Fruit fly (Drosophila melanogaster) whole organism, prepupa: Measurements from ENCODE around the gene ec.

Experiments used
- Blimp-1 ChIP-seq: fragments of 200-800 bp; sonication (Bioruptor generic); optimal IDR thresholded peaks from 3 replicates; lab custom pipeline; 2017; ENCODE audit warnings: missing biosample characterization, missing genetic modification characterization, mild to moderate bottlenecking, moderate library complexity, missing genetic modification reagents
- CG11294 ChIP-seq: fragments of 200-800 bp; sonication (Bioruptor generic); IDR thresholded peaks from 2 replicates; pipeline ENCODE4 v1.3.6; 2022; ENCODE audit warnings: missing biosample characterization, missing genetic modification characterization
- CG11762 ChIP-seq: fragments of 200-800 bp; sonication (Bioruptor generic); optimal IDR thresholded peaks from 3 replicates; lab custom pipeline; 2016; ENCODE audit warnings: missing biosample characterization, missing genetic modification characterization; ENCODE audit not compliant: insufficient read depth
- CG11902 ChIP-seq: fragments of 200-800 bp; sonication (Bioruptor generic); optimal IDR thresholded peaks from 3 replicates; lab custom pipeline; 2016; ENCODE audit warnings: missing biosample characterization, missing genetic modification characterization
- CG15336 ChIP-seq: fragments of 200-800 bp; sonication (Bioruptor generic); IDR thresholded peaks from 2 replicates; pipeline ENCODE4 v1.3.6; 2022; ENCODE audit warnings: missing biosample characterization, missing genetic modification characterization
- CG16779 ChIP-seq: fragments of 200-800 bp; sonication (Bioruptor generic); optimal IDR thresholded peaks from 3 replicates; lab custom pipeline; 2017; ENCODE audit warnings: missing biosample characterization, mild to moderate bottlenecking, missing genetic modification characterization
- CG3032 ChIP-seq: fragments of 200-800 bp; optimal IDR thresholded peaks from 2 replicates; lab custom pipeline; 2019; ENCODE audit warnings: missing biosample characterization, mild to moderate bottlenecking, missing genetic modification characterization, moderate library complexity
- CG31627 ChIP-seq: fragments of 200-800 bp; sonication (Bioruptor generic); optimal IDR thresholded peaks from 3 replicates; lab custom pipeline; 2016; ENCODE audit warnings: missing biosample characterization, missing genetic modification characterization
- CG34406 ChIP-seq: fragments of 200-800 bp; sonication (Bioruptor generic); optimal IDR thresholded peaks from 3 replicates; lab custom pipeline; 2016; ENCODE audit warnings: missing biosample characterization, missing genetic modification characterization
- CG3919 ChIP-seq: fragments of 200-800 bp; sonication (Bioruptor generic); optimal IDR thresholded peaks from 3 replicates; lab custom pipeline; 2016; ENCODE audit warnings: missing biosample characterization, missing genetic modification characterization
- CG4318 ChIP-seq: fragments of 200-800 bp; sonication (Bioruptor generic); optimal IDR thresholded peaks from 3 replicates; lab custom pipeline; 2017; ENCODE audit warnings: missing biosample characterization, mild to moderate bottlenecking, missing genetic modification characterization
- CG6163 ChIP-seq: fragments of 200-800 bp; sonication (Bioruptor generic); IDR thresholded peaks from 3 replicates; pipeline ENCODE4 v1.3.6; 2022; ENCODE audit warnings: missing biosample characterization, missing genetic modification characterization
- CG6792 ChIP-seq: fragments of 200-800 bp; sonication (Bioruptor generic); optimal IDR thresholded peaks from 3 replicates; lab custom pipeline; 2016; ENCODE audit warnings: missing biosample characterization, missing genetic modification characterization
- CG6808 ChIP-seq: fragments of 200-800 bp; sonication (Bioruptor generic); optimal IDR thresholded peaks from 3 replicates; lab custom pipeline; 2017; ENCODE audit warnings: missing biosample characterization, missing genetic modification characterization, mild to moderate bottlenecking, moderate library complexity, missing genetic modification reagents
- CG8119 ChIP-seq: fragments of 200-800 bp; sonication (Bioruptor generic); IDR thresholded peaks from 3 replicates; pipeline ENCODE4 v1.3.6; 2022; ENCODE audit warnings: missing biosample characterization, missing genetic modification characterization
- CG8319 ChIP-seq: fragments of 200-800 bp; sonication (Bioruptor generic); optimal IDR thresholded peaks from 3 replicates; lab custom pipeline; 2016; ENCODE audit warnings: missing biosample characterization, missing genetic modification characterization
- CG9139 ChIP-seq: fragments of 200-800 bp; sonication (Bioruptor generic); optimal IDR thresholded peaks from 3 replicates; lab custom pipeline; 2017; ENCODE audit warnings: missing biosample characterization, mild to moderate bottlenecking, missing genetic modification characterization
- Eip75B ChIP-seq: fragments of 200-800 bp; sonication (Bioruptor generic); optimal IDR thresholded peaks from 3 replicates; lab custom pipeline; 2016; ENCODE audit warnings: missing biosample characterization, missing genetic modification characterization
- Eip78C ChIP-seq: fragments of 200-800 bp; sonication (Bioruptor generic); peaks from one replicate; lab custom pipeline; 2016; ENCODE audit warnings: missing biosample characterization, missing genetic modification characterization
- Eip93F ChIP-seq: fragments of 200-800 bp; sonication (Bioruptor generic); optimal IDR thresholded peaks from 2 replicates; lab custom pipeline; 2016; ENCODE audit warnings: missing biosample characterization, mild to moderate bottlenecking, missing genetic modification characterization
- Ets21C ChIP-seq: fragments of 200-800 bp; sonication (Bioruptor generic); optimal IDR thresholded peaks from 3 replicates; lab custom pipeline; 2016; ENCODE audit warnings: missing biosample characterization, missing genetic modification characterization
- Gug ChIP-seq: fragments of 200-800 bp; sonication (Bioruptor generic); IDR thresholded peaks from 2 replicates; pipeline ENCODE4 v1.3.6; 2022; ENCODE audit warnings: missing biosample characterization, missing genetic modification characterization
- Hr39 ChIP-seq: fragments of 200-800 bp; sonication (Bioruptor generic); optimal IDR thresholded peaks from 2 replicates; lab custom pipeline; 2016; ENCODE audit warnings: missing biosample characterization, missing genetic modification characterization
- Hr4 ChIP-seq: fragments of 200-800 bp; sonication (Bioruptor generic); optimal IDR thresholded peaks from 3 replicates; lab custom pipeline; 2016; ENCODE audit warnings: missing biosample characterization, missing genetic modification characterization
- Met ChIP-seq: fragments of 200-800 bp; sonication (Bioruptor generic); optimal IDR thresholded peaks from 3 replicates; lab custom pipeline; 2016; ENCODE audit warnings: missing biosample characterization, missing genetic modification characterization
- OdsH ChIP-seq: fragments of 200-800 bp; sonication (Bioruptor generic); optimal IDR thresholded peaks from 3 replicates; lab custom pipeline; 2016; ENCODE audit warnings: missing biosample characterization, missing genetic modification characterization
- Smox ChIP-seq: fragments of 200-800 bp; sonication (Bioruptor generic); optimal IDR thresholded peaks from 3 replicates; lab custom pipeline; 2016; ENCODE audit warnings: missing biosample characterization, missing genetic modification characterization
- Sox102F ChIP-seq: fragments of 200-800 bp; sonication (Bioruptor generic); optimal IDR thresholded peaks from 2 replicates; lab custom pipeline; 2016; ENCODE audit warnings: missing biosample characterization, mild to moderate bottlenecking, missing genetic modification characterization
- Sox14 ChIP-seq: fragments of 200-800 bp; sonication (Bioruptor generic); optimal IDR thresholded peaks from 3 replicates; lab custom pipeline; 2016; ENCODE audit warnings: missing biosample characterization, missing genetic modification characterization
- Sox15 ChIP-seq: fragments of 200-800 bp; sonication (Bioruptor generic); optimal IDR thresholded peaks from 3 replicates; lab custom pipeline; 2016; ENCODE audit warnings: missing biosample characterization, missing genetic modification characterization
- achi ChIP-seq: fragments of 200-800 bp; sonication (Bioruptor generic); optimal IDR thresholded peaks from 3 replicates; lab custom pipeline; 2016; ENCODE audit warnings: missing biosample characterization, missing genetic modification characterization
- acj6 ChIP-seq: fragments of 200-800 bp; sonication (Bioruptor generic); optimal IDR thresholded peaks from 3 replicates; lab custom pipeline; 2016; ENCODE audit warnings: missing biosample characterization, missing genetic modification characterization
- cyc ChIP-seq: fragments of 200-800 bp; sonication (Bioruptor generic); optimal IDR thresholded peaks from 3 replicates; lab custom pipeline; 2016; ENCODE audit warnings: missing biosample characterization, missing genetic modification characterization
- dac ChIP-seq: fragments of 200-800 bp; sonication (Bioruptor generic); optimal IDR thresholded peaks from 2 replicates; lab custom pipeline; 2017; ENCODE audit warnings: missing biosample characterization, mild to moderate bottlenecking, missing genetic modification characterization
- dsx ChIP-seq: fragments of 200-800 bp; optimal IDR thresholded peaks from 3 replicates; lab custom pipeline; 2019; ENCODE audit warnings: missing biosample characterization, mild to moderate bottlenecking, missing genetic modification characterization, moderate library complexity; ENCODE audit not compliant: poor library complexity, severe bottlenecking
- esn ChIP-seq: fragments of 200-800 bp; sonication (Bioruptor generic); optimal IDR thresholded peaks from 2 replicates; lab custom pipeline; 2016; ENCODE audit warnings: missing biosample characterization, mild to moderate bottlenecking, missing genetic modification characterization, moderate library complexity
- fd59A ChIP-seq: fragments of 200-800 bp; sonication (Bioruptor generic); optimal IDR thresholded peaks from 2 replicates; lab custom pipeline; 2017; ENCODE audit warnings: missing biosample characterization, mild to moderate bottlenecking, missing genetic modification characterization, missing genetic modification reagents
- fkh ChIP-seq: fragments of 200-800 bp; sonication (Bioruptor generic); optimal IDR thresholded peaks from 3 replicates; lab custom pipeline; 2017; ENCODE audit warnings: missing biosample characterization, mild to moderate bottlenecking, missing genetic modification characterization, moderate library complexity
- lz ChIP-seq: fragments of 200-800 bp; sonication (Bioruptor generic); optimal IDR thresholded peaks from 3 replicates; lab custom pipeline; 2016; ENCODE audit warnings: missing biosample characterization, missing genetic modification characterization
- pdm3 ChIP-seq: fragments of 200-800 bp; sonication (Bioruptor generic); optimal IDR thresholded peaks from 3 replicates; lab custom pipeline; 2016; ENCODE audit warnings: missing biosample characterization, missing genetic modification characterization
- spab ChIP-seq: fragments of 200-800 bp; sonication (Bioruptor generic); optimal IDR thresholded peaks from 2 replicates; lab custom pipeline; 2017; ENCODE audit warnings: missing biosample characterization, mild to moderate bottlenecking, missing genetic modification characterization, missing genetic modification reagents
- ss ChIP-seq, 2 experiments: fragments of 200-800 bp; sonication (Bioruptor generic); optimal IDR thresholded peaks; 2 replicates in 1 of 2; 3 replicates in 1 of 2; lab custom pipeline; 2017 to 2018; ENCODE audit warnings: mild to moderate bottlenecking in 2 of 2, missing biosample characterization in 2 of 2, missing genetic modification characterization in 2 of 2, moderate library complexity in 1 of 2
- svp ChIP-seq: fragments of 200-800 bp; sonication (Bioruptor generic); peaks from one replicate; lab custom pipeline; 2016; ENCODE audit warnings: missing biosample characterization, missing genetic modification characterization
- vri ChIP-seq: fragments of 200-800 bp; sonication (Bioruptor generic); optimal IDR thresholded peaks from 3 replicates; lab custom pipeline; 2016; ENCODE audit warnings: missing biosample characterization, mild to moderate bottlenecking, missing genetic modification characterization

Gene ec

DNA sequence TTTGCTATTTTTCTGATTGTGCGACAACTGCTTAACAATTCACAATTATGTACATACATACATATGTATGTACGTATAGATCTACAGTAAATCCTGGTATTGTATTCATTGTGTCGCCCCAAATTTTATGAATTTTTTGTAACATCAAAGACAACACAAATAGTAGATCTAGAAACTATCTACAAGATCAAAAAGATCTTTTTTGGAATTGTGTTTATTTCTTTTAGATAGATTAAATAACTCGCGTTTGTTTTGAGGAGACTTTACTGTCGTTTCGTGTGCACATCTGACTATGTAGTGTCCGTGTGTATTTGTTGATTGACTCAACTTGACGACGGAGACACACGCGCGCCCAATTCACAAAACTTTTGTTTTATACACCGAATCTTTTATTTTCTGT, 37.2 kb upstream of the ec start (continued):
- no peak for TF ChIP-seq CG9139 (GFP tag; lab: Kevin White, UChicago)
- peak; percentile 80 for TF ChIP-seq achi
- peak; percentile 79 for TF ChIP-seq acj6 (GFP tag; lab: Kevin White, UChicago)
- peak; percentile 71 for TF ChIP-seq Sox102F (GFP tag; lab: Kevin White, UChicago)
- peak; percentile 80 for TF ChIP-seq cyc (GFP tag; lab: Kevin White, UChicago)
- TF ChIP-seq Gug (GFP tag; lab: Robert Waterston, UW) = peak; percentile 89
- TF ChIP-seq lz (GFP tag; lab: Kevin White, UChicago) = peak; percentile 83
- TF ChIP-seq fkh = peak; percentile 53
- TF ChIP-seq CG6808 (GFP tag; lab: Kevin White, UChicago) = peak; percentile 42
- TF ChIP-seq Ets21C (GFP tag; lab: Kevin White, UChicago) = peak; percentile 69
- peak; percentile 92 for TF ChIP-seq CG8119 (GFP tag; lab: Robert Waterston, UW)
- peak; percentile 78 for TF ChIP-seq Sox14 (GFP tag; lab: Kevin White, UChicago)
- peak; percentile 86 for TF ChIP-seq OdsH
- peak; percentile 76 for TF ChIP-seq CG34406 (GFP tag; lab: Kevin White, UChicago)
- TF ChIP-seq ss (GFP tag; optimal IDR thresholded peaks at IDR 0.05; lab: Kevin White, UChicago) = peak; percentile 27 to 29
- peak; percentile 69 for TF ChIP-seq Eip75B (GFP tag; lab: Kevin White, UChicago)
- TF ChIP-seq CG6163 (GFP tag; lab: Robert Waterston, UW) = peak; percentile 94
- TF ChIP-seq CG31627 (GFP tag; lab: Kevin White, UChicago) = peak; percentile 80
- peak; percentile 39 for TF ChIP-seq fd59A
- peak; percentile 49 for TF ChIP-seq dac (GFP tag; lab: Kevin White, UChicago)
- TF ChIP-seq esn (GFP tag; lab: Kevin White, UChicago) = peak; percentile 85

DNA sequence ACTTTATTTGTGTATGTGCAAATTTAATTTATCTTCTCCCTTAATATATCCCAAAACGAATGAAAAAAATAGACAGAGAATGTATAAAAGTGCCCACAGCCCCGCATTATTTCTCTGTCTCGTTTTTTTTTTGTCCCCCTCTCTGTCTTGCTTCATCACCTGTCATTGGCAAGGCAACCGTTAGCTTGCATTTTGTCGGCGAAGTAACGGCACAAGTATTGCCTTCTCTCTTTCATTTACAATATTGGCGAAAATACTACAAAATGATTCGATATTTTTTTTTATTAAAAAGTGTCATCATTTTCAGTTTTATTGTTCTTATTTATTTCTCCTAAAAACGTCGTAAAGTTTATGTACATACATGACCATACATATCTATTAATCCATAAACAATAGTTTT, 36.4 kb upstream of the ec start:
- peak; percentile 25 for TF ChIP-seq Eip78C (GFP tag; lab: Kevin White, UChicago)
- TF ChIP-seq Gug (GFP tag; lab: Robert Waterston, UW) = no peak
- TF ChIP-seq, all 60 proteins: peak for 1

DNA sequence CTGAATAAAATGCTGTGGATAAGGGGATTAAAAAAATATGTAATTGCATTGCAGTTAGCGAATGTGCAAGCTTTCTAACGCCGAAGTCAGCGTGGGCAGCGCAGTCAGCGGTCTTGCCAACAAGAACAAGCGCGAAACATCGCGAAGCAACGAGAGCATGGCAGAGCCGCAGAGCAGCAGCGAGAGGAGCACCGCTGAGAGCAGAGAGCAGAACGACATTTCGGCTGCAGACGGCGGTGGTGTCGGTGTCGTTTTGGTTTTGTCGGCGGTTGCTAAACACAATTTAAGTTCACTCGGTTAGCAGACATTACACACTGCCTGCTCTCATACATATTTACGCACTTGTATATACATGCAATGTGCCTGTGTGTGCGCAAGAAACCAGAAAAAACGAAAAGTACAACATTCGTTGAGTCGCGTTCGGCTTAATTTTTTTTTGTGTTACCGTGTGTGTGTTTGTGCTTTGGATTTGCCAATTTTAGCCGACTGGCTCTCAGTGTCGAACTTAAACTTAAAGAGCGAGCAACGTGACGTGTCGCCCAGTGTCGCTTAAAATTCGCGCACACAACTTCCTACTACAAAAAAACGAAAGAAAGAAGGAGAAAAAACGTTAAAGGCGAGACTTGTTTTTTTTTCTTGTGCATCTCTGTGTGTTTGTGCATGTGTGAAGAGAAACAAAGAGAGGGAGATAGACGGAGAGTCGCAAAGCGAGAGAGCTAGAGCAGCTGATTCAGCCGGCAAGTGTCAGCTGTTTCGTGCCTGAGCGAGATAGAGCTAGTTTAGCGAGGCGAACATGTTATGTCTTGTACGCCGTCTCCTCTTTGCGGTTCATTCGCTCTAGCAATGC, 35.5 kb upstream of the ec start:
- TF ChIP-seq Sox15 (GFP tag; lab: Kevin White, UChicago) (no peak), CG11762 (peak; percentile 49), CG6792 (GFP tag; lab: Kevin White, UChicago) (peak; percentile 59), CG15336 (GFP tag; lab: Robert Waterston, UW) (peak; percentile 87), CG8319 (GFP tag; lab: Kevin White, UChicago) (peak; percentile 23), CG11902 (no peak), achi (peak; percentile 75), pdm3 (GFP tag; lab: Kevin White, UChicago) (peak; percentile 61), Hr39 (GFP tag; lab: Kevin White, UChicago) (no peak), CG11294 (no peak), Met (GFP tag; lab: Kevin White, UChicago) (peak; percentile 52), OdsH (peak; percentile 43), CG3032 (peak; percentile 60), Hr4 (GFP tag; lab: Kevin White, UChicago) (peak; percentile 10), CG4318 (no peak), dac (GFP tag; lab: Kevin White, UChicago) (peak; percentile 67), CG6808 (GFP tag; lab: Kevin White, UChicago) (peak; percentile 93), Blimp-1 (GFP tag; lab: Kevin White, UChicago) (peak; percentile 48), CG31627 (GFP tag; lab: Kevin White, UChicago) (no peak), CG16779 (tag; lab: Kevin White, UChicago) (peak; percentile 88), Sox14 (GFP tag; lab: Kevin White, UChicago) (peak; percentile 71), Eip93F (peak; percentile 67), spab (GFP tag; lab: Kevin White, UChicago) (peak; percentile 82), svp (GFP tag; lab: Kevin White, UChicago) (peak; percentile 84), CG8119 (GFP tag; lab: Robert Waterston, UW) (peak; percentile 86), CG34406 (GFP tag; lab: Kevin White, UChicago) (peak; percentile 62), cyc (GFP tag; lab: Kevin White, UChicago) (no peak), esn (GFP tag; lab: Kevin White, UChicago) (peak; percentile 56), vri (GFP tag; lab: Kevin White, UChicago) (peak; percentile 84), acj6 (GFP tag; lab: Kevin White, UChicago) (peak; percentile 47), Smox (peak; percentile 33), CG3919 (GFP tag; lab: Kevin White, UChicago) (peak; percentile 47), dsx (GFP tag; lab: Kevin White, UChicago) (peak; percentile 62)
